Fruit fly (Drosophila melanogaster) whole organism, embryonic: ENCODE measurements around the gene mey.

Source experiments
- CG10959 ChIP-seq: fragments of 200-800 bp; sonication (Bioruptor generic); IDR thresholded peaks from 2 replicates; pipeline ENCODE4 v1.3.6; 2022; ENCODE audit warnings: missing biosample characterization, missing genetic modification characterization
- CG11504 ChIP-seq: fragments of 200-800 bp; sonication (Bioruptor generic); optimal IDR thresholded peaks from 3 replicates; lab custom pipeline; 2019; ENCODE audit warnings: missing biosample characterization, mild to moderate bottlenecking, missing genetic modification characterization, moderate library complexity
- CG11695 ChIP-seq: fragments of 200-800 bp; sonication (Bioruptor generic); IDR thresholded peaks from 3 replicates; pipeline ENCODE4 v1.3.6; 2022; ENCODE audit warnings: missing biosample characterization, missing genetic modification characterization
- CG12391 ChIP-seq: fragments of 200-800 bp; sonication (Bioruptor generic); optimal IDR thresholded peaks from 3 replicates; lab custom pipeline; 2018; ENCODE audit warnings: missing biosample characterization, mild to moderate bottlenecking, missing genetic modification characterization, moderate library complexity
- CG13424 ChIP-seq: fragments of 200-800 bp; sonication (Bioruptor generic); optimal IDR thresholded peaks from 2 replicates; lab custom pipeline; 2019; ENCODE audit warnings: missing biosample characterization, mild to moderate bottlenecking, missing genetic modification characterization, moderate library complexity
- CG14860 ChIP-seq: fragments of 200-800 bp; sonication (Bioruptor generic); IDR thresholded peaks from 3 replicates; pipeline ENCODE4 v1.3.6; 2022; ENCODE audit warnings: missing biosample characterization, missing genetic modification characterization; ENCODE audit not compliant: partially characterized antibody
- CG16815 ChIP-seq: fragments of 200-800 bp; sonication (Bioruptor generic); optimal IDR thresholded peaks from 3 replicates; lab custom pipeline; 2017; ENCODE audit warnings: missing biosample characterization, mild to moderate bottlenecking, missing genetic modification characterization
- CG17359 ChIP-seq: fragments of 200-800 bp; sonication (Bioruptor generic); optimal IDR thresholded peaks from 3 replicates; lab custom pipeline; 2018; ENCODE audit warnings: missing biosample characterization, mild to moderate bottlenecking, missing genetic modification characterization, moderate library complexity
- CG18619 ChIP-seq: fragments of 200-800 bp; sonication (Bioruptor generic); optimal IDR thresholded peaks from 3 replicates; lab custom pipeline; 2017; ENCODE audit warnings: missing biosample characterization, mild to moderate bottlenecking, missing genetic modification characterization
- CG2889 ChIP-seq: fragments of 200-800 bp; sonication (Bioruptor generic); IDR thresholded peaks from 3 replicates; pipeline ENCODE4 v1.3.6; 2022; ENCODE audit warnings: missing biosample characterization, missing genetic modification characterization
- CG3065 ChIP-seq: fragments of 200-800 bp; sonication (Bioruptor generic); optimal IDR thresholded peaks from 2 replicates; lab custom pipeline; 2016; ENCODE audit warnings: missing biosample characterization, missing genetic modification characterization
- CG31441 ChIP-seq: fragments of 200-800 bp; sonication (Bioruptor generic); IDR thresholded peaks from 2 replicates; pipeline ENCODE4 v1.3.6; 2022; ENCODE audit warnings: missing biosample characterization, missing genetic modification characterization
- CG33557 ChIP-seq: fragments of 200-800 bp; sonication (Bioruptor generic); optimal IDR thresholded peaks from 2 replicates; lab custom pipeline; 2019; ENCODE audit warnings: missing biosample characterization, mild to moderate bottlenecking, missing genetic modification characterization, moderate library complexity
- CG3847 ChIP-seq: fragments of 200-800 bp; sonication (Bioruptor generic); IDR thresholded peaks from 2 replicates; pipeline ENCODE4 v1.3.6; 2022; ENCODE audit warnings: missing biosample characterization, missing genetic modification characterization
- CG42726 ChIP-seq: fragments of 200-800 bp; sonication (Bioruptor generic); IDR thresholded peaks from 2 replicates; pipeline ENCODE4 v1.3.6; 2022; ENCODE audit warnings: missing biosample characterization, missing genetic modification characterization; ENCODE audit not compliant: partially characterized antibody
- CG4328 ChIP-seq: fragments of 200-800 bp; sonication (Bioruptor generic); optimal IDR thresholded peaks from 3 replicates; lab custom pipeline; 2017; ENCODE audit warnings: missing biosample characterization, missing genetic modification reagents, missing genetic modification characterization
- CG5180 ChIP-seq: fragments of 200-800 bp; sonication (Bioruptor generic); optimal IDR thresholded peaks from 3 replicates; lab custom pipeline; 2017; ENCODE audit warnings: missing biosample characterization, missing genetic modification characterization, mild to moderate bottlenecking, moderate library complexity, missing genetic modification reagents
- CG8478 ChIP-seq: fragments of >200 bp; optimal IDR thresholded peaks from 2 replicates; lab custom pipeline; 2018
- CG9437 ChIP-seq: fragments of 200-800 bp; sonication (Bioruptor generic); optimal IDR thresholded peaks from 2 replicates; lab custom pipeline; 2018; ENCODE audit warnings: missing biosample characterization, mild to moderate bottlenecking, missing genetic modification characterization
- CG9727 ChIP-seq: fragments of 200-800 bp; sonication (Bioruptor generic); optimal IDR thresholded peaks from 3 replicates; lab custom pipeline; 2017; ENCODE audit warnings: missing biosample characterization, mild to moderate bottlenecking, missing genetic modification characterization
- CG9797 ChIP-seq: fragments of 200-800 bp; sonication (Bioruptor generic); optimal IDR thresholded peaks from 3 replicates; lab custom pipeline; 2018; ENCODE audit warnings: missing biosample characterization, mild to moderate bottlenecking, missing genetic modification characterization
- Hsf ChIP-seq: fragments of 200-800 bp; sonication (Bioruptor generic); optimal IDR thresholded peaks from 3 replicates; lab custom pipeline; 2016; ENCODE audit warnings: missing biosample characterization, missing genetic modification characterization
- Lhr ChIP-seq: fragments of 200-800 bp; sonication (Bioruptor generic); optimal IDR thresholded peaks from 3 replicates; lab custom pipeline; 2017; ENCODE audit warnings: mild to moderate bottlenecking, missing biosample characterization, missing genetic modification reagents, missing genetic modification characterization
- MBD-R2 ChIP-seq: fragments of 200-800 bp; sonication (Bioruptor generic); IDR thresholded peaks from 2 replicates; pipeline ENCODE4 v1.3.6; 2022; ENCODE audit warnings: missing biosample characterization, missing genetic modification characterization
- Rx ChIP-seq: fragments of 200-800 bp; sonication (Bioruptor generic); IDR thresholded peaks from 2 replicates; pipeline ENCODE4 v1.3.6; 2022; ENCODE audit warnings: missing biosample characterization, missing genetic modification characterization
- Side ChIP-seq: fragments of 200-800 bp; sonication (Bioruptor generic); optimal IDR thresholded peaks from 2 replicates; lab custom pipeline; 2016; ENCODE audit warnings: missing biosample characterization, missing genetic modification characterization
- Sox100B ChIP-seq: fragments of 200-800 bp; sonication (Bioruptor generic); optimal IDR thresholded peaks from 3 replicates; lab custom pipeline; 2018; ENCODE audit warnings: missing biosample characterization, mild to moderate bottlenecking, missing genetic modification characterization
- Sox102F ChIP-seq: fragments of 200-800 bp; sonication (Bioruptor generic); optimal IDR thresholded peaks from 2 replicates; lab custom pipeline; 2018; ENCODE audit warnings: missing biosample characterization, mild to moderate bottlenecking, missing genetic modification characterization, moderate library complexity
- Ssrp ChIP-seq: fragments of 200-800 bp; sonication (Bioruptor generic); optimal IDR thresholded peaks from 2 replicates; lab custom pipeline; 2018; ENCODE audit warnings: missing biosample characterization, mild to moderate bottlenecking, missing genetic modification characterization, moderate library complexity
- bab2 ChIP-seq: fragments of 200-800 bp; sonication (Bioruptor generic); optimal IDR thresholded peaks from 2 replicates; lab custom pipeline; 2016; ENCODE audit warnings: missing biosample characterization, missing genetic modification characterization
- bsh ChIP-seq, 2 experiments: fragments of 200-800 bp; sonication (Bioruptor generic); optimal IDR thresholded peaks; 2 replicates each; lab custom pipeline; 2017 to 2018; ENCODE audit warnings: mild to moderate bottlenecking in 2 of 2, missing biosample characterization in 2 of 2, missing genetic modification characterization in 2 of 2, moderate library complexity in 1 of 2
- chinmo ChIP-seq: fragments of 200-800 bp; sonication (Bioruptor generic); IDR thresholded peaks from 4 replicates; pipeline ENCODE4 v1.3.6; 2022; ENCODE audit warnings: missing biosample characterization, missing genetic modification characterization; ENCODE audit not compliant: partially characterized antibody
- chm ChIP-seq: fragments of 200-800 bp; sonication (Bioruptor generic); IDR thresholded peaks from 2 replicates; pipeline ENCODE4 v1.3.6; 2022; ENCODE audit warnings: missing biosample characterization, missing genetic modification characterization
- crol ChIP-seq: fragments of 200-800 bp; sonication (Bioruptor generic); IDR thresholded peaks from 2 replicates; pipeline ENCODE4 v1.3.6; 2022; ENCODE audit warnings: missing biosample characterization, missing genetic modification characterization
- da ChIP-seq: fragments of 200-800 bp; sonication (Bioruptor generic); optimal IDR thresholded peaks from 2 replicates; lab custom pipeline; 2016; ENCODE audit warnings: missing biosample characterization, missing genetic modification characterization
- dmrt99B ChIP-seq: fragments of 200-800 bp; sonication (Bioruptor generic); optimal IDR thresholded peaks from 2 replicates; lab custom pipeline; 2018; ENCODE audit warnings: missing biosample characterization, mild to moderate bottlenecking, missing genetic modification characterization, moderate library complexity
- ems ChIP-seq: fragments of 200-800 bp; sonication (Bioruptor generic); optimal IDR thresholded peaks from 3 replicates; lab custom pipeline; 2016; ENCODE audit warnings: missing biosample characterization, missing genetic modification characterization
- fru ChIP-seq: fragments of >200 bp; optimal IDR thresholded peaks from 2 replicates; lab custom pipeline; 2017
- gem ChIP-seq: fragments of 200-800 bp; sonication (Bioruptor generic); optimal IDR thresholded peaks from 2 replicates; lab custom pipeline; 2019; ENCODE audit warnings: missing biosample characterization, mild to moderate bottlenecking, missing genetic modification characterization, moderate library complexity
- insv ChIP-seq, 2 experiments: fragments of 200-800 bp; sonication (Bioruptor generic); optimal IDR thresholded peaks; 3 replicates each; lab custom pipeline; 2016 to 2018; ENCODE audit warnings: missing biosample characterization in 2 of 2, missing genetic modification characterization in 2 of 2
- kay ChIP-seq: fragments of 200-800 bp; sonication (Bioruptor generic); optimal IDR thresholded peaks from 2 replicates; lab custom pipeline; 2016; ENCODE audit warnings: missing biosample characterization, missing genetic modification characterization
- klu ChIP-seq: fragments of 200-800 bp; sonication (Bioruptor generic); IDR thresholded peaks from 2 replicates; pipeline ENCODE4 v1.3.6; 2022; ENCODE audit warnings: missing biosample characterization, missing genetic modification characterization
- kni ChIP-seq: fragments of 200-800 bp; sonication (Bioruptor generic); optimal IDR thresholded peaks from 3 replicates; lab custom pipeline; 2017; ENCODE audit warnings: mild to moderate bottlenecking, missing biosample characterization, missing genetic modification reagents, missing genetic modification characterization
- odd ChIP-seq: fragments of 200-800 bp; sonication (Bioruptor generic); optimal IDR thresholded peaks from 2 replicates; lab custom pipeline; 2017; ENCODE audit warnings: missing biosample characterization, mild to moderate bottlenecking, missing genetic modification characterization
- onecut ChIP-seq: fragments of 200-800 bp; sonication (Bioruptor generic); IDR thresholded peaks from 2 replicates; pipeline ENCODE4 v1.3.6; 2022; ENCODE audit warnings: missing biosample characterization, missing genetic modification characterization
- ranshi ChIP-seq: fragments of 200-800 bp; sonication (Bioruptor generic); IDR thresholded peaks from 2 replicates; pipeline ENCODE4 v1.3.6; 2022; ENCODE audit warnings: missing biosample characterization, missing genetic modification characterization
- sim ChIP-seq: fragments of 200-800 bp; sonication (Bioruptor generic); IDR thresholded peaks from 2 replicates; pipeline ENCODE4 v1.3.6; 2022; ENCODE audit warnings: missing biosample characterization, missing genetic modification characterization
- vfl ChIP-seq: fragments of 200-800 bp; sonication (Bioruptor generic); optimal IDR thresholded peaks from 2 replicates; lab custom pipeline; 2016; ENCODE audit warnings: missing biosample characterization, missing genetic modification characterization

Gene mey

dm6 chr3R:31548766-31549510 is 49.9 kb downstream of the mey start (continued):
- TF ChIP-seq chinmo (GFP tag; lab: Robert Waterston, UW), result no peak
- TF ChIP-seq CG3847 (GFP tag; lab: Robert Waterston, UW), result no peak
- TF ChIP-seq bsh (GFP tag; optimal IDR thresholded peaks at IDR 0.05; lab: Kevin White, UChicago), result peak in 1 of 2 experiments; percentile 26
- peak; percentile 27 for TF ChIP-seq dmrt99B

dm6 chr3R:31550910-31551309 is 51.9 kb downstream of the mey start:
- no peak for TF ChIP-seq Rx
- TF ChIP-seq ranshi, result no peak
- peak; percentile 13 for TF ChIP-seq da (GFP tag; lab: Kevin White, UChicago)
- TF ChIP-seq CG9797 (GFP tag; lab: Kevin White, UChicago), result peak; percentile 18
- TF ChIP-seq gem (tag; lab: Kevin White, UChicago), result peak; percentile 71
- TF ChIP-seq CG12391, result peak; percentile 43
- TF ChIP-seq CG42726, result no peak
- TF ChIP-seq sim, result 0 out of 2 replicates have a peak, but pooled peaks have one; percentile 46
- TF ChIP-seq CG16815 (GFP tag; lab: Kevin White, UChicago), result peak; percentile 14
- peak; percentile 42; the same call in 1 of the 2 replicates for TF ChIP-seq onecut (GFP tag; lab: Robert Waterston, UW)
- peak; percentile 77 for TF ChIP-seq odd (GFP tag; lab: Kevin White, UChicago)
- peak; percentile 38 for TF ChIP-seq Sox102F (GFP tag; lab: Kevin White, UChicago)
- TF ChIP-seq CG14860 (GFP tag; lab: Robert Waterston, UW), result no peak
- peak; percentile 69 for TF ChIP-seq Side (GFP tag; lab: Kevin White, UChicago)
- TF ChIP-seq CG18619, result peak; percentile 53
- TF ChIP-seq CG10959 (GFP tag; lab: Robert Waterston, UW), result peak; percentile 65; the same call in 1 of the 2 replicates
- TF ChIP-seq Ssrp (tag; lab: Kevin White, UChicago), result no peak
- TF ChIP-seq CG17359, result peak; percentile 60
- peak; percentile 91 for TF ChIP-seq CG33557 (GFP tag; lab: Kevin White, UChicago)
- TF ChIP-seq CG31441 (GFP tag; lab: Robert Waterston, UW), result peak; percentile 74
- TF ChIP-seq bab2, result peak; percentile 62
- TF ChIP-seq vfl, result no peak
- peak; percentile 94 for TF ChIP-seq kni (GFP tag; lab: Kevin White, UChicago)
- no peak for TF ChIP-seq kay (GFP tag; lab: Kevin White, UChicago)
- TF ChIP-seq CG3065 (GFP tag; lab: Kevin White, UChicago), result peak; percentile 11
- peak; percentile 28 for TF ChIP-seq Hsf (GFP tag; lab: Kevin White, UChicago)
- TF ChIP-seq MBD-R2 (GFP tag; lab: Robert Waterston, UW), result no peak
- peak; percentile 34 for TF ChIP-seq CG13424 (tag; lab: Kevin White, UChicago)
- TF ChIP-seq CG8478 (lab: Kevin White, UChicago), result no peak
- TF ChIP-seq CG9727 (GFP tag; lab: Kevin White, UChicago), result peak; percentile 87
- peak; percentile 53 for TF ChIP-seq CG5180 (GFP tag; lab: Kevin White, UChicago)
- no peak for TF ChIP-seq ems (GFP tag; lab: Kevin White, UChicago)
- TF ChIP-seq chm (GFP tag; lab: Robert Waterston, UW), result peak; percentile 80; the same call in 1 of the 2 replicates
- peak in 1 of 2 experiments; percentile 29 for TF ChIP-seq insv (GFP tag; optimal IDR thresholded peaks at IDR 0.05; lab: Kevin White, UChicago)
- TF ChIP-seq CG4328 (GFP tag; lab: Kevin White, UChicago), result peak; percentile 39
- TF ChIP-seq CG11504 (tag; lab: Kevin White, UChicago), result no peak
- TF ChIP-seq CG2889, result no peak
- TF ChIP-seq CG11695 (GFP tag; lab: Robert Waterston, UW), result 0 out of 3 replicates have a peak, but pooled peaks have one; percentile 21
- no peak for TF ChIP-seq fru
- no peak for TF ChIP-seq CG9437
- TF ChIP-seq klu (GFP tag; lab: Robert Waterston, UW), result no peak
- no peak for TF ChIP-seq crol (GFP tag; lab: Robert Waterston, UW)
- peak; percentile 66 for TF ChIP-seq Lhr (GFP tag; lab: Kevin White, UChicago)
- peak; percentile 66 for TF ChIP-seq Sox100B (GFP tag; lab: Kevin White, UChicago)
